Fruit fly (Drosophila melanogaster) whole organism, embryonic: ENCODE results near the gene CG11095.

ENCODE experiments used
- Atf6 ChIP-seq: fragments of 200-800 bp; sonication (Bioruptor generic); IDR thresholded peaks from 2 replicates; pipeline ENCODE4 v1.3.6; 2022; ENCODE audit warnings: missing biosample characterization, missing genetic modification characterization
- CG10267 ChIP-seq: fragments of 200-800 bp; sonication (Bioruptor generic); optimal IDR thresholded peaks from 2 replicates; lab custom pipeline; 2018; ENCODE audit warnings: missing biosample characterization, mild to moderate bottlenecking, missing genetic modification characterization, moderate library complexity
- CG11695 ChIP-seq: fragments of 200-800 bp; sonication (Bioruptor generic); IDR thresholded peaks from 3 replicates; pipeline ENCODE4 v1.3.6; 2022; ENCODE audit warnings: missing biosample characterization, missing genetic modification characterization
- CG12391 ChIP-seq: fragments of 200-800 bp; sonication (Bioruptor generic); optimal IDR thresholded peaks from 3 replicates; lab custom pipeline; 2018; ENCODE audit warnings: missing biosample characterization, mild to moderate bottlenecking, missing genetic modification characterization, moderate library complexity
- CG12659 ChIP-seq: fragments of 200-800 bp; sonication (Bioruptor generic); optimal IDR thresholded peaks from 3 replicates; lab custom pipeline; 2017; ENCODE audit warnings: mild to moderate bottlenecking, missing biosample characterization, missing genetic modification reagents, missing genetic modification characterization
- CG13296 ChIP-seq: fragments of 200-800 bp; sonication (Bioruptor generic); optimal IDR thresholded peaks from 3 replicates; lab custom pipeline; 2018; ENCODE audit warnings: missing biosample characterization, mild to moderate bottlenecking, missing genetic modification characterization
- CG13424 ChIP-seq: fragments of 200-800 bp; sonication (Bioruptor generic); optimal IDR thresholded peaks from 2 replicates; lab custom pipeline; 2019; ENCODE audit warnings: missing biosample characterization, mild to moderate bottlenecking, missing genetic modification characterization, moderate library complexity
- CG15514 ChIP-seq: fragments of 200-800 bp; sonication (Bioruptor generic); optimal IDR thresholded peaks from 3 replicates; lab custom pipeline; 2017; ENCODE audit warnings: missing biosample characterization, missing genetic modification characterization, mild to moderate bottlenecking, moderate library complexity, missing genetic modification reagents
- CG17361 ChIP-seq: fragments of 200-800 bp; sonication (Bioruptor generic); IDR thresholded peaks from 3 replicates; pipeline ENCODE4 v1.3.6; 2022; ENCODE audit warnings: missing biosample characterization, missing genetic modification characterization
- CG1832 ChIP-seq: fragments of 200-800 bp; sonication (Bioruptor generic); optimal IDR thresholded peaks from 2 replicates; lab custom pipeline; 2017; ENCODE audit warnings: missing biosample characterization, mild to moderate bottlenecking, missing genetic modification characterization, inconsistent platforms
- CG2129 ChIP-seq: fragments of 200-800 bp; sonication (Bioruptor generic); IDR thresholded peaks from 2 replicates; pipeline ENCODE4 v1.3.6; 2022; ENCODE audit warnings: missing biosample characterization, missing genetic modification characterization; ENCODE audit not compliant: partially characterized antibody
- CG2678 ChIP-seq: fragments of 200-800 bp; sonication (Bioruptor generic); optimal IDR thresholded peaks from 3 replicates; lab custom pipeline; 2019; ENCODE audit warnings: missing biosample characterization, mild to moderate bottlenecking, missing genetic modification characterization, moderate library complexity
- CG34376 ChIP-seq: fragments of 200-800 bp; sonication (Bioruptor generic); optimal IDR thresholded peaks from 2 replicates; lab custom pipeline; 2018; ENCODE audit warnings: missing biosample characterization, mild to moderate bottlenecking, missing genetic modification characterization
- CG4730 ChIP-seq: fragments of 200-800 bp; sonication (Bioruptor generic); IDR thresholded peaks from 2 replicates; pipeline ENCODE4 v1.3.6; 2022; ENCODE audit warnings: missing biosample characterization, missing genetic modification characterization
- CG6791 ChIP-seq: fragments of 200-800 bp; sonication (Bioruptor generic); IDR thresholded peaks from 3 replicates; pipeline ENCODE4 v1.3.6; 2022; ENCODE audit warnings: missing biosample characterization, missing genetic modification characterization; ENCODE audit not compliant: partially characterized antibody
- CoRest ChIP-seq: fragments of 200-800 bp; sonication (Bioruptor generic); optimal IDR thresholded peaks from 3 replicates; lab custom pipeline; 2018; ENCODE audit warnings: missing biosample characterization, mild to moderate bottlenecking, missing genetic modification characterization, moderate library complexity
- Dad ChIP-seq: fragments of 200-800 bp; sonication (Bioruptor generic); optimal IDR thresholded peaks from 3 replicates; lab custom pipeline; 2016; ENCODE audit warnings: missing biosample characterization, missing genetic modification characterization
- Drgx ChIP-seq: fragments of 200-800 bp; sonication (Bioruptor generic); IDR thresholded peaks from 2 replicates; pipeline ENCODE4 v1.3.6; 2022; ENCODE audit warnings: missing biosample characterization, missing genetic modification characterization
- E2f2 ChIP-seq: fragments of 200-800 bp; sonication (Bioruptor generic); IDR thresholded peaks from 2 replicates; pipeline ENCODE4 v1.3.6; 2022; ENCODE audit warnings: missing biosample characterization, missing genetic modification characterization
- Fer1 ChIP-seq: fragments of 200-800 bp; sonication (Bioruptor generic); optimal IDR thresholded peaks from 2 replicates; lab custom pipeline; 2017; ENCODE audit warnings: missing biosample characterization, mild to moderate bottlenecking, missing genetic modification characterization
- Gug ChIP-seq: fragments of 200-800 bp; sonication (Bioruptor generic); IDR thresholded peaks from 4 replicates; pipeline ENCODE4 v1.3.6; 2022; ENCODE audit warnings: missing biosample characterization, missing genetic modification characterization
- H2.0 ChIP-seq: fragments of 200-800 bp; sonication (Bioruptor generic); IDR thresholded peaks from 2 replicates; pipeline ENCODE4 v1.3.6; 2022; ENCODE audit warnings: missing biosample characterization, missing genetic modification characterization
- MESR4 ChIP-seq: fragments of 200-800 bp; sonication (Bioruptor generic); optimal IDR thresholded peaks from 2 replicates; lab custom pipeline; 2018; ENCODE audit warnings: missing biosample characterization, mild to moderate bottlenecking, missing genetic modification characterization, moderate library complexity
- Oli ChIP-seq: fragments of 200-800 bp; sonication (Bioruptor generic); optimal IDR thresholded peaks from 2 replicates; lab custom pipeline; 2018; ENCODE audit warnings: missing biosample characterization, mild to moderate bottlenecking, missing genetic modification characterization, moderate library complexity
- Six4 ChIP-seq: fragments of 200-800 bp; sonication (Bioruptor generic); optimal IDR thresholded peaks from 2 replicates; lab custom pipeline; 2016; ENCODE audit warnings: missing biosample characterization, missing genetic modification characterization
- Xrp1 ChIP-seq: fragments of 200-800 bp; sonication (Bioruptor generic); IDR thresholded peaks from 2 replicates; pipeline ENCODE4 v1.3.6; 2022; ENCODE audit warnings: missing biosample characterization, missing genetic modification characterization
- ash1 ChIP-seq: fragments of 200-800 bp; sonication (Bioruptor generic); optimal IDR thresholded peaks from 2 replicates; lab custom pipeline; 2018; ENCODE audit warnings: missing biosample characterization, mild to moderate bottlenecking, missing genetic modification characterization
- danr ChIP-seq: fragments of 200-800 bp; sonication (Bioruptor generic); IDR thresholded peaks from 2 replicates; pipeline ENCODE4 v1.3.6; 2022; ENCODE audit warnings: missing biosample characterization, missing genetic modification characterization
- dpn ChIP-seq, 2 experiments: fragments of 200-800 bp; sonication (Bioruptor generic); optimal IDR thresholded peaks; 3 replicates each; lab custom pipeline; 2016; ENCODE audit warnings: missing biosample characterization in 2 of 2, missing genetic modification characterization in 2 of 2
- ewg ChIP-seq: fragments of 200-800 bp; sonication (Bioruptor generic); optimal IDR thresholded peaks from 3 replicates; lab custom pipeline; 2017; ENCODE audit warnings: mild to moderate bottlenecking, missing biosample characterization, missing genetic modification reagents, missing genetic modification characterization
- hkb ChIP-seq, 2 experiments: fragments of 200-800 bp in 1 of 2; fragments of >200 bp in 1 of 2; sonication (Bioruptor generic) in 1 of 2; IDR thresholded peaks in 1 of 2; optimal IDR thresholded peaks in 1 of 2; 2 replicates each; pipeline versions ENCODE4 v1.3.6 to Lab custom; 2017 to 2022; ENCODE audit warnings: missing biosample characterization in 1 of 2, missing genetic modification characterization in 1 of 2
- insv ChIP-seq, 2 experiments: fragments of 200-800 bp; sonication (Bioruptor generic); optimal IDR thresholded peaks; 3 replicates each; lab custom pipeline; 2016 to 2018; ENCODE audit warnings: missing biosample characterization in 2 of 2, missing genetic modification characterization in 2 of 2
- odd ChIP-seq: fragments of 200-800 bp; sonication (Bioruptor generic); optimal IDR thresholded peaks from 2 replicates; lab custom pipeline; 2017; ENCODE audit warnings: missing biosample characterization, mild to moderate bottlenecking, missing genetic modification characterization
- onecut ChIP-seq: fragments of 200-800 bp; sonication (Bioruptor generic); IDR thresholded peaks from 2 replicates; pipeline ENCODE4 v1.3.6; 2022; ENCODE audit warnings: missing biosample characterization, missing genetic modification characterization
- pan ChIP-seq, 4 experiments: fragments of >200 bp in 3 of 4; fragments of 200-800 bp in 1 of 4; sonication (Bioruptor generic) in 1 of 4; optimal IDR thresholded peaks in 3 of 4; IDR thresholded peaks in 1 of 4; 2 replicates each; pipeline versions ENCODE4 v1.3.6 to Lab custom; 2017 to 2022; ENCODE audit warnings: missing biosample characterization in 2 of 4, missing genetic modification characterization in 2 of 4, mixed read lengths in 1 of 4
- pb ChIP-seq: fragments of 200-800 bp; sonication (Bioruptor generic); optimal IDR thresholded peaks from 3 replicates; lab custom pipeline; 2016; ENCODE audit warnings: missing biosample characterization, missing genetic modification characterization
- pho ChIP-seq: fragments of 200-800 bp; sonication (Bioruptor generic); optimal IDR thresholded peaks from 2 replicates; lab custom pipeline; 2016; ENCODE audit warnings: missing biosample characterization, missing genetic modification characterization
- phol ChIP-seq: fragments of 200-800 bp; sonication (Bioruptor generic); optimal IDR thresholded peaks from 3 replicates; lab custom pipeline; 2018; ENCODE audit warnings: missing biosample characterization, mild to moderate bottlenecking, missing genetic modification characterization, moderate library complexity
- scrt ChIP-seq: fragments of 200-800 bp; sonication (Bioruptor generic); optimal IDR thresholded peaks from 2 replicates; lab custom pipeline; 2018; ENCODE audit warnings: missing biosample characterization, mild to moderate bottlenecking, missing genetic modification characterization, moderate library complexity
- sens ChIP-seq: fragments of 200-800 bp; sonication (Bioruptor generic); peaks from one replicate; lab custom pipeline; 2016; ENCODE audit warnings: missing biosample characterization, missing genetic modification characterization
- shn ChIP-seq: fragments of 200-800 bp; sonication (Bioruptor generic); optimal IDR thresholded peaks from 3 replicates; lab custom pipeline; 2016; ENCODE audit warnings: missing biosample characterization, missing genetic modification characterization
- sima ChIP-seq: fragments of 200-800 bp; sonication (Bioruptor generic); optimal IDR thresholded peaks from 2 replicates; lab custom pipeline; 2016; ENCODE audit warnings: missing biosample characterization, missing genetic modification characterization
- trh ChIP-seq: fragments of 200-800 bp; sonication (Bioruptor generic); optimal IDR thresholded peaks from 2 replicates; lab custom pipeline; 2016; ENCODE audit warnings: missing biosample characterization, missing genetic modification characterization
- wor ChIP-seq: fragments of 200-800 bp; sonication (Bioruptor generic); IDR thresholded peaks from 2 replicates; pipeline ENCODE4 v1.3.6; 2022; ENCODE audit warnings: missing biosample characterization, missing genetic modification characterization
- zen2 ChIP-seq: fragments of 200-800 bp; sonication (Bioruptor generic); IDR thresholded peaks from 3 replicates; pipeline ENCODE4 v1.3.6; 2022; ENCODE audit warnings: missing biosample characterization, missing genetic modification characterization; ENCODE audit not compliant: partially characterized antibody

The CG11095 gene

DNA sequence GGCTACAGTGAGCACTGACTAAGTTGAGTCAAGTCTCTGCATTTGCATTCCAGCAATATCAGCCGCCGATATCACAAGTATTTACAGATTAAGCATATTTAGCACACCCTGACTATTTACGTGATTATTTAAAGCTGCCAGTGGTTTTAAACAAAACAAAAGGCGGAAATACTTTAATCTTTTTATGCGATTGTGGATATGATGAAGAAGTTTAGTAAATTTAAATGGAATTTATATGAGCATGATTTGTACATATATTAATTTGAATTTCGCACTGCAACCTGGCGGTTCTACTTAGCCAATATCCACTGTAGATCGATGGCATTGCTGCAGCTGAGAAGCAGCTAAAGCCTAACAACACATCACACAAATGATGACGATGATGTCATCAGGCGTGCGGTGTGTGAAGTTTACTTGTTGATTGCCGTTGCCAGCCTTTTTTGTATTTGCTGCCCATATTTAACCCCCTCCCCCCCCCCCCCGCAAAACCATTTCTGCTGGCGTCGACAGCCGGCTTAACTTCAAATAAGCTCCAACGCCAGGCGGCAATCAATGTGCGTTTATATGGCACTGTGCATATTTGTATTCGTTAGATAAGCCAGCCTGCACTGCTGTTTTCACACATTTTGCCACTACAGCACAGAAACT lies 4.2 kb downstream of the CG11095 start (continued):
- TF ChIP-seq odd, result peak; percentile 40
- no peak for TF ChIP-seq CG1832 (GFP tag; lab: Kevin White, UChicago)
- TF ChIP-seq Dad (GFP tag; lab: Kevin White, UChicago), result peak; percentile 36

DNA sequence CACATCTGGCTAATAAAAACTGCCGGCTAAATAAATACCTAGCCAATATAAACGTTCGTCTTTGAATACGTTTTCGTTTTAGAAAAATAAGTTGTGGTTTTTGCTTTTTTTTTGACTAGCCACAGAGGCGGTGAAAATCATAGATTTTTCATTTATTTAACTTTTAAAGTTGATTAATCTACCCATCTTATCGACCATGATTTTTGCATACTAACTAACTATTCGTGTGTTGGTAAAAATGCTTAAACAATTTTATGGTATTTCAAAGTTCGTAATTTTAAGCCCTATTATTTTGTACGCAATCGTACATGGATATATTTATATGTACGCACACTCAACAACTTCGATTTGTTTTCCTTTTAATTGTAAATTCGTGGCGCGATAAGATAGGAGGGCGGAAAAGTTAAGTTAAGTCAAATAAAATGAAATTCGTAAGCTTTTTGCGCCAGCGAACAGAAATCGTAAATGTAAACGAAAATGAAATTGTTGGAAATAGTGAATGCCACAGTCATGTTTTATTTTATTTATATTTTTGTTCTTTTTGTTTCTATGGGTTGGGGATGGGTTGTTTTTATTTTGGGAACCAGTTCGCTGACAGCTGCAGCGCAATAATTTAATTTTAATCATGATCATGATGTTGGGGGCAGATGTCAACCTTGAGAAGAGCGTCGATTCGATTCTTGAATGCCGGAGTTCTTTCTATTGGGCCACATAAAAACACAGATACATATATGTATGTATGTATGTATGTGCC lies 6.1 kb downstream of the CG11095 start:
- TF ChIP-seq Gug (GFP tag; lab: Robert Waterston, UW), result no peak
- no peak for TF ChIP-seq H2.0 (GFP tag; lab: Robert Waterston, UW)
- TF ChIP-seq CG13424 (tag; lab: Kevin White, UChicago), result peak; percentile 41
- TF ChIP-seq pb (GFP tag; lab: Kevin White, UChicago), result no peak
- no peak for TF ChIP-seq trh
- TF ChIP-seq onecut (GFP tag; lab: Robert Waterston, UW), result no peak
- TF ChIP-seq CG6791, result no peak
- peak; percentile 21 for TF ChIP-seq CG12659 (GFP tag; lab: Kevin White, UChicago)
- TF ChIP-seq Atf6 (GFP tag; lab: Robert Waterston, UW), result peak; percentile 76
- no peak for TF ChIP-seq pan (optimal IDR thresholded peaks at IDR 0.05; lab: Kevin White, UChicago)
- TF ChIP-seq pan (GFP tag; optimal IDR thresholded peaks at IDR 0.05 in 1 of 2, IDR thresholded peaks at IDR 0.05 in 1 of 2), result peak in 1 of 2 experiments; percentile 43
- TF ChIP-seq shn (GFP tag; lab: Kevin White, UChicago), result no peak
- peak; percentile 11 for TF ChIP-seq CG10267 (tag; lab: Kevin White, UChicago)
- TF ChIP-seq CG13296 (GFP tag; lab: Kevin White, UChicago), result peak; percentile 19
- TF ChIP-seq sima, result no peak
- TF ChIP-seq Oli, result peak; percentile 48
- peak; percentile 44 for TF ChIP-seq CG2678 (tag; lab: Kevin White, UChicago)
- TF ChIP-seq danr (GFP tag; lab: Robert Waterston, UW), result no peak
- no peak for TF ChIP-seq CG2129
- 0 out of 3 replicates have a peak, but pooled peaks have one; percentile 46 for TF ChIP-seq CG11695 (GFP tag; lab: Robert Waterston, UW)
- TF ChIP-seq Six4 (GFP tag; lab: Kevin White, UChicago), result no peak
- peak; percentile 41 for TF ChIP-seq CoRest (tag; lab: Kevin White, UChicago)
- peak; percentile 22 for TF ChIP-seq CG34376 (GFP tag; lab: Kevin White, UChicago)
- no peak for TF ChIP-seq zen2
- TF ChIP-seq scrt (GFP tag; lab: Kevin White, UChicago), result peak; percentile 4
- TF ChIP-seq ash1, result no peak
- peak; percentile 39; the same call in 1 of the 3 replicates for TF ChIP-seq CG17361 (GFP tag; lab: Robert Waterston, UW)
- no peak for TF ChIP-seq hkb (optimal IDR thresholded peaks at IDR 0.05; lab: Kevin White, UChicago)
- TF ChIP-seq hkb (GFP tag; IDR thresholded peaks at IDR 0.05; lab: Robert Waterston, UW), result peak; percentile 68
- TF ChIP-seq ewg (GFP tag; lab: Kevin White, UChicago), result no peak
- peak; percentile 25 for TF ChIP-seq phol
- peak in 1 of 2 experiments; percentile 31 for TF ChIP-seq dpn (GFP tag; optimal IDR thresholded peaks at IDR 0.05; lab: Kevin White, UChicago)
- TF ChIP-seq CG4730, result no peak
- peak; percentile 61 for TF ChIP-seq Drgx (GFP tag; lab: Robert Waterston, UW)
- TF ChIP-seq pho (GFP tag; lab: Kevin White, UChicago), result peak; percentile 16
- peak; percentile 30 for TF ChIP-seq CG12391 (tag; lab: Kevin White, UChicago)
- TF ChIP-seq insv (GFP tag; optimal IDR thresholded peaks at IDR 0.05; lab: Kevin White, UChicago), result no peak
- TF ChIP-seq Xrp1 (GFP tag; lab: Robert Waterston, UW), result peak; percentile 60
- TF ChIP-seq wor, result no peak
- peak; percentile 39 for TF ChIP-seq Fer1 (GFP tag; lab: Kevin White, UChicago)
- peak; percentile 85 for TF ChIP-seq sens
- 0 out of 2 replicates have a peak, but pooled peaks have one; percentile 26 for TF ChIP-seq E2f2 (GFP tag; lab: Robert Waterston, UW)
- TF ChIP-seq MESR4 (GFP tag; lab: Kevin White, UChicago), result no peak
- peak; percentile 18 for TF ChIP-seq CG15514 (GFP tag; lab: Kevin White, UChicago)
